Worm (Caenorhabditis elegans) whole organism, L1 larva: ENCODE data around the gene gpcp-2.

ENCODE experiments used
- C16A3.4 ChIP-seq: fragments of 150-350 bp; optimal IDR thresholded peaks from 2 replicates; lab custom pipeline; 2014; ENCODE audit warnings: missing biosample characterization, missing genetic modification characterization
- C34B4.2 ChIP-seq: sonication (generic microtip); optimal IDR thresholded peaks from 2 replicates; lab custom pipeline; 2017; ENCODE audit warnings: mild to moderate bottlenecking, missing genetic modification characterization, missing compliant biosample characterization
- Y116A8C.19 ChIP-seq: sonication (generic microtip); optimal IDR thresholded peaks from 2 replicates; lab custom pipeline; 2016; ENCODE audit warnings: missing compliant biosample characterization, missing genetic modification characterization, borderline replicate concordance
- aha-1 ChIP-seq: fragments of 150-350 bp; optimal IDR thresholded peaks from 2 replicates; lab custom pipeline; 2014; ENCODE audit warnings: missing biosample characterization, missing genetic modification characterization
- alr-1 ChIP-seq: fragments of 200-800 bp; sonication (Bioruptor generic); optimal IDR thresholded peaks from 2 replicates; lab custom pipeline; 2018; ENCODE audit warnings: borderline replicate concordance, mild to moderate bottlenecking, missing genetic modification characterization, missing compliant biosample characterization
- aly-2 ChIP-seq: fragments of 150-350 bp; optimal IDR thresholded peaks from 2 replicates; lab custom pipeline; 2014; ENCODE audit warnings: missing biosample characterization, missing genetic modification characterization
- ama-1 ChIP-seq: fragments of 150-350 bp; optimal IDR thresholded peaks from 2 replicates; lab custom pipeline; 2014
- blmp-1 ChIP-seq: fragments of 150-350 bp; optimal IDR thresholded peaks from 2 replicates; lab custom pipeline; 2014; ENCODE audit warnings: missing biosample characterization, missing genetic modification characterization
- ceh-82 ChIP-seq, 3 experiments: fragments of 150-350 bp in 1 of 3; sonication (generic microtip) in 2 of 3; optimal IDR thresholded peaks; 2 replicates each; lab custom pipeline; 2014 to 2017; ENCODE audit warnings: missing biosample characterization in 3 of 3, missing genetic modification characterization in 3 of 3
- ceh-90 ChIP-seq: sonication (generic microtip); optimal IDR thresholded peaks from 2 replicates; lab custom pipeline; 2016; ENCODE audit warnings: missing genetic modification characterization, missing compliant biosample characterization
- efl-1 ChIP-seq, 4 experiments: fragments of 150-350 bp; optimal IDR thresholded peaks in 3 of 4; peaks in 1 of 4; 1 replicate in 1 of 4; 2 replicates in 3 of 4; lab custom pipeline; 2014; ENCODE audit warnings: missing biosample characterization in 2 of 4, missing genetic modification characterization in 2 of 4, missing genetic modification reagents in 2 of 4
- egl-13 ChIP-seq: sonication (generic microtip); optimal IDR thresholded peaks from 2 replicates; lab custom pipeline; 2016; ENCODE audit warnings: missing genotype, missing genetic modification reagents, missing genetic modification characterization, missing compliant biosample characterization
- egl-27 ChIP-seq, 2 experiments: fragments of 150-350 bp in 1 of 2; sonication (generic microtip); optimal IDR thresholded peaks; 3 replicates each; lab custom pipeline; 2017 to 2018; ENCODE audit warnings: missing biosample characterization in 2 of 2, missing genetic modification characterization in 2 of 2, missing genetic modification reagents in 2 of 2
- elt-2 ChIP-seq: sonication (generic microtip); optimal IDR thresholded peaks from 2 replicates; lab custom pipeline; 2016; ENCODE audit warnings: missing genetic modification characterization, mild to moderate bottlenecking, inconsistent platforms, missing compliant biosample characterization, missing genetic modification reagents
- elt-3 ChIP-seq, 6 experiments: fragments of 150-350 bp in 1 of 6; sonication (generic microtip); optimal IDR thresholded peaks; 2 replicates each; lab custom pipeline; 2017 to 2018; ENCODE audit warnings: missing biosample characterization in 6 of 6, missing genetic modification characterization in 6 of 6, inconsistent platforms in 1 of 6
- ets-5 ChIP-seq: fragments of 200-800 bp; sonication (Bioruptor generic); IDR thresholded peaks from 2 replicates; pipeline ENCODE4 v1.3.6; 2022; ENCODE audit warnings: missing genetic modification characterization, missing compliant biosample characterization
- fkh-10 ChIP-seq: sonication (generic microtip); optimal IDR thresholded peaks from 2 replicates; lab custom pipeline; 2017; ENCODE audit warnings: missing biosample characterization, missing genetic modification reagents, missing genetic modification characterization
- fkh-4 ChIP-seq: sonication (generic microtip); optimal IDR thresholded peaks from 2 replicates; lab custom pipeline; 2016; ENCODE audit warnings: missing compliant biosample characterization, missing genetic modification characterization, borderline replicate concordance
- fkh-8 ChIP-seq: sonication (generic microtip); optimal IDR thresholded peaks from 2 replicates; lab custom pipeline; 2016; ENCODE audit warnings: mild to moderate bottlenecking, missing genetic modification characterization, missing compliant biosample characterization
- fos-1 ChIP-seq: fragments of 150-350 bp; optimal IDR thresholded peaks from 2 replicates; lab custom pipeline; 2014; ENCODE audit warnings: missing biosample characterization, missing genetic modification characterization
- hlh-4 ChIP-seq: sonication (generic microtip); optimal IDR thresholded peaks from 2 replicates; lab custom pipeline; 2016; ENCODE audit warnings: mild to moderate bottlenecking, missing genetic modification characterization, missing compliant biosample characterization
- isw-1 ChIP-seq: fragments of 200-800 bp; sonication (Bioruptor generic); IDR thresholded peaks from 2 replicates; pipeline ENCODE4 v1.3.6; 2022; ENCODE audit warnings: missing genetic modification characterization, missing compliant biosample characterization
- jun-1 ChIP-seq: fragments of 150-350 bp; optimal IDR thresholded peaks from 2 replicates; lab custom pipeline; 2014; ENCODE audit warnings: missing biosample characterization, missing genetic modification reagents, missing genetic modification characterization
- lin-14 ChIP-seq: fragments of 200-800 bp; sonication (Bioruptor generic); optimal IDR thresholded peaks from 2 replicates; lab custom pipeline; 2018; ENCODE audit warnings: mild to moderate bottlenecking, missing genetic modification characterization, moderate library complexity, missing compliant biosample characterization
- lin-15B ChIP-seq: fragments of 150-350 bp; sonication (generic microtip); optimal IDR thresholded peaks from 3 replicates; lab custom pipeline; 2014; ENCODE audit warnings: missing biosample characterization, missing genetic modification characterization
- mdl-1 ChIP-seq, 2 experiments: fragments of 150-350 bp; optimal IDR thresholded peaks; 2 replicates each; lab custom pipeline; 2014 to 2017; ENCODE audit warnings: missing biosample characterization in 2 of 2, missing genetic modification characterization in 2 of 2, inconsistent platforms in 1 of 2
- mep-1 ChIP-seq: fragments of 150-350 bp; optimal IDR thresholded peaks from 2 replicates; lab custom pipeline; 2014; ENCODE audit warnings: missing biosample characterization, missing genetic modification characterization
- nhr-11 ChIP-seq: fragments of 150-350 bp; optimal IDR thresholded peaks from 2 replicates; lab custom pipeline; 2014; ENCODE audit warnings: missing biosample characterization, missing genetic modification characterization
- nhr-12 ChIP-seq: sonication (generic microtip); optimal IDR thresholded peaks from 2 replicates; lab custom pipeline; 2017; ENCODE audit warnings: missing biosample characterization, missing genetic modification characterization
- nhr-20 ChIP-seq: sonication (generic microtip); optimal IDR thresholded peaks from 2 replicates; lab custom pipeline; 2016; ENCODE audit warnings: mild to moderate bottlenecking, missing genetic modification characterization, missing compliant biosample characterization
- nhr-237 ChIP-seq: fragments of 150-350 bp; optimal IDR thresholded peaks from 2 replicates; lab custom pipeline; 2014; ENCODE audit warnings: missing biosample characterization, missing genetic modification characterization
- nhr-28 ChIP-seq: fragments of 150-350 bp; optimal IDR thresholded peaks from 2 replicates; lab custom pipeline; 2014; ENCODE audit warnings: missing biosample characterization, missing genetic modification characterization
- nhr-47 ChIP-seq: sonication (generic microtip); optimal IDR thresholded peaks from 2 replicates; lab custom pipeline; 2016; ENCODE audit warnings: mild to moderate bottlenecking, missing genetic modification characterization, moderate library complexity, missing compliant biosample characterization
- nhr-71 ChIP-seq: sonication (generic microtip); optimal IDR thresholded peaks from 2 replicates; lab custom pipeline; 2016; ENCODE audit warnings: mild to moderate bottlenecking, missing genetic modification characterization, moderate library complexity, missing compliant biosample characterization
- nhr-76 ChIP-seq: sonication (generic microtip); optimal IDR thresholded peaks from 2 replicates; lab custom pipeline; 2017; ENCODE audit warnings: missing biosample characterization, missing genetic modification characterization
- nhr-77 ChIP-seq: fragments of 150-350 bp; optimal IDR thresholded peaks from 2 replicates; lab custom pipeline; 2014; ENCODE audit warnings: missing biosample characterization, missing genetic modification characterization
- nhr-84 ChIP-seq: sonication (generic microtip); optimal IDR thresholded peaks from 2 replicates; lab custom pipeline; 2017; ENCODE audit warnings: missing biosample characterization, missing genetic modification characterization
- nhr-85 ChIP-seq: sonication (generic microtip); peaks from one replicate; lab custom pipeline; 2016; ENCODE audit warnings: missing genetic modification characterization, inconsistent platforms, missing compliant biosample characterization
- nhr-90 ChIP-seq: sonication (generic microtip); optimal IDR thresholded peaks from 2 replicates; lab custom pipeline; 2016; ENCODE audit warnings: mild to moderate bottlenecking, missing genetic modification characterization, missing compliant biosample characterization; ENCODE audit not compliant: poor library complexity
- rnt-1 ChIP-seq: sonication (generic microtip); optimal IDR thresholded peaks from 2 replicates; lab custom pipeline; 2016; ENCODE audit warnings: mild to moderate bottlenecking, missing genetic modification characterization, moderate library complexity, missing compliant biosample characterization
- snu-23 ChIP-seq: sonication (generic microtip); optimal IDR thresholded peaks from 2 replicates; lab custom pipeline; 2016; ENCODE audit warnings: missing genetic modification characterization, missing compliant biosample characterization
- sox-4 ChIP-seq: sonication (generic microtip); optimal IDR thresholded peaks from 2 replicates; lab custom pipeline; 2016; ENCODE audit warnings: missing genetic modification characterization, missing compliant biosample characterization
- swsn-7 ChIP-seq: sonication (generic microtip); optimal IDR thresholded peaks from 2 replicates; lab custom pipeline; 2016; ENCODE audit warnings: missing genetic modification characterization, missing compliant biosample characterization
- tbx-2 ChIP-seq: sonication (generic microtip); optimal IDR thresholded peaks from 2 replicates; lab custom pipeline; 2016; ENCODE audit warnings: missing genetic modification characterization, missing compliant biosample characterization
- tlp-1 ChIP-seq: fragments of 150-350 bp; optimal IDR thresholded peaks from 2 replicates; lab custom pipeline; 2014; ENCODE audit warnings: missing biosample characterization, missing genetic modification characterization
- unc-130 ChIP-seq: fragments of 150-350 bp; optimal IDR thresholded peaks from 2 replicates; lab custom pipeline; 2017; ENCODE audit warnings: missing biosample characterization, missing genetic modification characterization, inconsistent platforms
- unc-30 ChIP-seq: sonication (generic microtip); optimal IDR thresholded peaks from 2 replicates; lab custom pipeline; 2017; ENCODE audit warnings: missing biosample characterization, missing genetic modification characterization
- unc-62 ChIP-seq: fragments of 150-350 bp; optimal IDR thresholded peaks from 2 replicates; lab custom pipeline; 2014; ENCODE audit warnings: missing biosample characterization, missing genetic modification reagents, missing genetic modification characterization
- unc-98 ChIP-seq: fragments of 200-800 bp; sonication (Bioruptor generic); IDR thresholded peaks from 2 replicates; pipeline ENCODE4 v1.3.6; 2022; ENCODE audit warnings: missing genetic modification characterization, missing compliant biosample characterization
- zip-4 ChIP-seq: fragments of 200-800 bp; sonication (Bioruptor generic); optimal IDR thresholded peaks from 2 replicates; lab custom pipeline; 2018; ENCODE audit warnings: mild to moderate bottlenecking, missing genetic modification characterization, moderate library complexity, missing compliant biosample characterization
- ztf-11 ChIP-seq, 2 experiments: sonication (generic microtip); optimal IDR thresholded peaks; 2 replicates each; lab custom pipeline; 2016 to 2017; ENCODE audit warnings: missing genetic modification characterization in 2 of 2, missing biosample characterization in 1 of 2, missing compliant biosample characterization in 1 of 2
- ztf-4 ChIP-seq: fragments of 150-350 bp; optimal IDR thresholded peaks from 2 replicates; lab custom pipeline; 2014; ENCODE audit warnings: missing biosample characterization, missing genetic modification characterization

The gpcp-2 gene

ce11 chrII:8091528-8091927 is 18.4 kb upstream of the gpcp-2 start (continued):
- TF ChIP-seq ztf-11 (tag; optimal IDR thresholded peaks at IDR 0.05; lab: Kevin White, UChicago) (no peak), nhr-90 (tag; lab: Kevin White, UChicago) (peak; percentile 85), jun-1 (tag; lab: Kevin White, UChicago) (no peak), zip-4 (peak; percentile 57), egl-27 (tag; optimal IDR thresholded peaks at IDR 0.05; lab: Kevin White, UChicago) (peak in 1 of 2 experiments; percentile 6), fkh-4 (tag; lab: Kevin White, UChicago) (no peak), mdl-1 (tag; optimal IDR thresholded peaks at IDR 0.05; lab: Kevin White, UChicago) (no peak), lin-14 (peak; percentile 82), nhr-12 (tag; lab: Kevin White, UChicago) (no peak), egl-13 (no peak), nhr-11 (tag; lab: Kevin White, UChicago) (no peak), tbx-2 (tag; lab: Kevin White, UChicago) (peak; percentile 51), isw-1 (GFP tag; lab: Robert Waterston, UW) (peak; percentile 11; the same call in 1 of the 2 replicates), nhr-71 (peak; percentile 87), aha-1 (tag; lab: Kevin White, UChicago) (no peak), elt-2 (tag; lab: Kevin White, UChicago) (peak; percentile 78), hlh-4 (tag; lab: Kevin White, UChicago) (no peak), nhr-47 (tag; lab: Kevin White, UChicago) (peak; percentile 84), nhr-77 (peak; percentile 63), tlp-1 (tag; lab: Kevin White, UChicago) (no peak), fkh-8 (tag; lab: Kevin White, UChicago) (peak; percentile 42), C16A3.4 (tag; lab: Kevin White, UChicago) (peak; percentile 18), Y116A8C.19 (no peak), nhr-28 (tag; lab: Kevin White, UChicago) (no peak), unc-62 (no peak), mep-1 (no peak), nhr-20 (tag; lab: Kevin White, UChicago) (peak; percentile 79), nhr-76 (no peak), ceh-82 (tag; optimal IDR thresholded peaks at IDR 0.05; lab: Kevin White, UChicago) (peak; percentile 69 to 83 (median 74)), alr-1 (no peak), unc-98 (GFP tag; lab: Robert Waterston, UW) (no peak), ets-5 (no peak), nhr-84 (tag; lab: Kevin White, UChicago) (no peak), snu-23 (GFP tag; lab: Kevin White, UChicago) (peak; percentile 83), ceh-90 (tag; lab: Kevin White, UChicago) (no peak)
- TF ChIP-seq, all 84 proteins: peak for 39

ce11 chrII:8086803-8087202 is 13.6 kb upstream of the gpcp-2 start, which contains the start of gene K02C4.3:
Gene K02C4.3, minus strand, starts transcription at chrII:8086853.
- TF ChIP-seq nhr-20 (tag; lab: Kevin White, UChicago) (peak; percentile 76), nhr-47 (tag; lab: Kevin White, UChicago) (peak; percentile 81), mdl-1 (tag; optimal IDR thresholded peaks at IDR 0.05; lab: Kevin White, UChicago) (peak in 1 of 2 experiments; percentile 60), nhr-84 (tag; lab: Kevin White, UChicago) (no peak), C34B4.2 (tag; lab: Kevin White, UChicago) (no peak), efl-1 (optimal IDR thresholded peaks at IDR 0.05; lab: Kevin White, UChicago) (peak; percentile 90 to 93), efl-1 (GFP tag; optimal IDR thresholded peaks at IDR 0.05 in 1 of 2; lab: Kevin White, UChicago) (peak; percentile 90 to 99), nhr-77 (peak; percentile 33), ama-1 (no peak), tbx-2 (tag; lab: Kevin White, UChicago) (peak; percentile 77), ztf-4 (tag; lab: Kevin White, UChicago) (no peak), sox-4 (tag; lab: Kevin White, UChicago) (peak; percentile 14), blmp-1 (tag; lab: Kevin White, UChicago) (peak; percentile 76), lin-15B (tag; lab: Kevin White, UChicago) (peak; percentile 42), C16A3.4 (tag; lab: Kevin White, UChicago) (peak; percentile 39), zip-4 (peak; percentile 28), nhr-85 (tag; lab: Kevin White, UChicago) (peak; percentile 79), swsn-7 (peak; percentile 76), unc-30 (no peak), nhr-237 (tag; lab: Kevin White, UChicago) (no peak), aly-2 (tag; lab: Kevin White, UChicago) (peak; percentile 24), jun-1 (tag; lab: Kevin White, UChicago) (peak; percentile 39), nhr-11 (tag; lab: Kevin White, UChicago) (no peak), fkh-10 (GFP tag; lab: Kevin White, UChicago) (no peak), unc-62 (no peak), fos-1 (tag; lab: Kevin White, UChicago) (peak; percentile 31), elt-3 (tag; optimal IDR thresholded peaks at IDR 0.05; lab: Kevin White, UChicago) (peak in 2 of 6 experiments; percentile 45 to 53), elt-2 (tag; lab: Kevin White, UChicago) (peak; percentile 18), unc-130 (tag; lab: Kevin White, UChicago) (peak; percentile 64), rnt-1 (peak; percentile 72)
